Worm (Caenorhabditis elegans): Measurements from ENCODE around the gene msp-31.
A peak's percentile ranks its signal among the peaks of the same experiment; 100 is the strongest.
"Not testable (repeated sequence)": the region's sequence is repeated elsewhere in the genome, so short reads cannot be mapped to it uniquely, and the experiment has no call there.

ce11 chrII:4872359-4872758 lies 44.0 kb downstream of the msp-31 start:
- not testable (repeated sequence) for TF ChIP-seq ceh-27 (GFP tag; optimal IDR thresholded peaks at IDR 0.05); tbx-9 (tag; optimal IDR thresholded peaks at IDR 0.05; ENCODE audit: borderline replicate concordance); dpl-1 (GFP tag; optimal IDR thresholded peaks at IDR 0.05); tlf-1 (GFP tag; optimal IDR thresholded peaks at IDR 0.05); nfya-1 (tag; optimal IDR thresholded peaks at IDR 0.05; ENCODE audit: borderline replicate concordance, insufficient read depth); sea-2 (GFP tag; IDR thresholded peaks at IDR 0.05); fkh-3 (tag; optimal IDR thresholded peaks at IDR 0.05); Y53F4B.3 (GFP tag; IDR thresholded peaks at IDR 0.05); hlh-26 (GFP tag; conservative IDR thresholded peaks at IDR 0.05); bed-2 (GFP tag; IDR thresholded peaks at IDR 0.05); aptf-3 (GFP tag; IDR thresholded peaks at IDR 0.05)
- TF ChIP-seq egrh-3 (GFP tag; IDR thresholded peaks at IDR 0.05) = peak; percentile 92
